Worm (Caenorhabditis elegans): ENCODE data around the gene ZK218.4.

DNA sequence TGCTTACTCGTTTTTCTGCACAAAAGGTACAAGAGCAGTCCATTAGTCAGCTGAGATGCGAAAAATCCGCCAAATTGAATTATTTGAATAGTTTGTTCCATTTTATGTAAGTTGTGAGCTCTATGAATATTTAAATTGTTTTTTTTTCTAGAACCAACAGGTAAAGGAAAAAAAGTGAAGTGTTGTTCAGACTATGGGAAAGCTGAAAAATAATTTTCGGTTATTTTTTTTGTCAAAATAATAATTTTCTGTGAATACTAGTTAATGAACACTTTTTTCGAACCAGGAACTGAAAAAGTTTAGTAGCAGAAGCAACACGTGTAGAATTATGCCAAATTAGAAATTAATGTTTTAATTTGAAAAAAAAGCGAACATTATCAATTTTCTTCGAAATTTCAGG is 22.8 kb upstream of the ZK218.4 start, which contains the start of gene str-125:
- TF ChIP-seq lag-1 (GFP tag; IDR thresholded peaks at IDR 0.05) = no peak
- no peak for TF ChIP-seq unc-62 (GFP tag; optimal IDR thresholded peaks at IDR 0.05)
- TF ChIP-seq egl-18 (GFP tag; IDR thresholded peaks at IDR 0.05) = no peak
